Fruit fly (Drosophila melanogaster) whole organism, embryonic: ENCODE data around the gene CG43367.

ENCODE experiments used
- Awh ChIP-seq: fragments of 200-800 bp; sonication (Bioruptor generic); IDR thresholded peaks from 2 replicates; pipeline ENCODE4, ENCODE4 v1.3.6; 2022; ENCODE audit warnings: missing biosample characterization, missing genetic modification characterization
- Bdp1 ChIP-seq: fragments of 200-800 bp; sonication (Bioruptor generic); optimal IDR thresholded peaks from 3 replicates; lab custom pipeline; 2016; ENCODE audit warnings: missing biosample characterization, missing genetic modification characterization
- CG10543 ChIP-seq: fragments of 200-800 bp; sonication (Bioruptor generic); optimal IDR thresholded peaks from 3 replicates; lab custom pipeline; 2017; ENCODE audit warnings: missing biosample characterization, mild to moderate bottlenecking, missing genetic modification characterization, moderate library complexity
- CG11560 ChIP-seq: fragments of 200-800 bp; sonication (Bioruptor generic); IDR thresholded peaks from 3 replicates; pipeline ENCODE4 v1.3.6; 2022; ENCODE audit warnings: missing biosample characterization, missing genetic modification characterization
- CG13424 ChIP-seq: fragments of 200-800 bp; sonication (Bioruptor generic); optimal IDR thresholded peaks from 2 replicates; lab custom pipeline; 2019; ENCODE audit warnings: missing biosample characterization, mild to moderate bottlenecking, missing genetic modification characterization, moderate library complexity
- CG14014 ChIP-seq: fragments of 200-800 bp; sonication (Bioruptor generic); IDR thresholded peaks from 2 replicates; pipeline ENCODE4 v1.3.6; 2022; ENCODE audit warnings: missing biosample characterization, missing genetic modification characterization
- CG14441 ChIP-seq: fragments of 200-800 bp; sonication (Bioruptor generic); IDR thresholded peaks from 2 replicates; pipeline ENCODE4 v1.3.6; 2022; ENCODE audit warnings: missing biosample characterization, missing genetic modification characterization
- CG15269 ChIP-seq: fragments of 200-800 bp; sonication (Bioruptor generic); optimal IDR thresholded peaks from 2 replicates; lab custom pipeline; 2018; ENCODE audit warnings: missing biosample characterization, mild to moderate bottlenecking, missing genetic modification characterization, moderate library complexity
- CG16779 ChIP-seq: fragments of 200-800 bp; sonication (Bioruptor generic); IDR thresholded peaks from 2 replicates; pipeline ENCODE4 v1.3.6; 2022; ENCODE audit warnings: missing biosample characterization, missing genetic modification characterization
- CG2202 ChIP-seq: fragments of 200-800 bp; sonication (Bioruptor generic); optimal IDR thresholded peaks from 2 replicates; lab custom pipeline; 2018; ENCODE audit warnings: missing biosample characterization, mild to moderate bottlenecking, missing genetic modification characterization
- CG2678 ChIP-seq: fragments of 200-800 bp; sonication (Bioruptor generic); optimal IDR thresholded peaks from 3 replicates; lab custom pipeline; 2019; ENCODE audit warnings: missing biosample characterization, mild to moderate bottlenecking, missing genetic modification characterization, moderate library complexity
- CG31365 ChIP-seq: fragments of 200-800 bp; sonication (Bioruptor generic); optimal IDR thresholded peaks from 2 replicates; lab custom pipeline; 2018; ENCODE audit warnings: missing biosample characterization, mild to moderate bottlenecking, missing genetic modification characterization
- CG3281 ChIP-seq: fragments of 200-800 bp; sonication (Bioruptor generic); optimal IDR thresholded peaks from 3 replicates; lab custom pipeline; 2017; ENCODE audit warnings: missing biosample characterization, mild to moderate bottlenecking, missing genetic modification characterization
- CG33213 ChIP-seq: fragments of 200-800 bp; sonication (Bioruptor generic); optimal IDR thresholded peaks from 3 replicates; lab custom pipeline; 2016; ENCODE audit warnings: missing biosample characterization, missing genetic modification characterization
- CG3407 ChIP-seq: fragments of 200-800 bp; sonication (Bioruptor generic); optimal IDR thresholded peaks from 2 replicates; lab custom pipeline; 2018; ENCODE audit warnings: missing biosample characterization, mild to moderate bottlenecking, missing genetic modification characterization
- CG34422 ChIP-seq: fragments of 200-800 bp; sonication (Bioruptor generic); IDR thresholded peaks from 3 replicates; pipeline ENCODE4 v1.3.6; 2022; ENCODE audit warnings: missing biosample characterization, missing genetic modification characterization
- CG4730 ChIP-seq: fragments of 200-800 bp; sonication (Bioruptor generic); IDR thresholded peaks from 2 replicates; pipeline ENCODE4 v1.3.6; 2022; ENCODE audit warnings: missing biosample characterization, missing genetic modification characterization
- CG7987 ChIP-seq: fragments of 200-800 bp; sonication (Bioruptor generic); optimal IDR thresholded peaks from 2 replicates; lab custom pipeline; 2018; ENCODE audit warnings: missing biosample characterization, mild to moderate bottlenecking, missing genetic modification characterization, moderate library complexity
- CG8478 ChIP-seq: fragments of >200 bp; optimal IDR thresholded peaks from 2 replicates; lab custom pipeline; 2018
- CG9215 ChIP-seq: fragments of 200-800 bp; sonication (Bioruptor generic); IDR thresholded peaks from 2 replicates; pipeline ENCODE4 v1.3.6; 2022; ENCODE audit warnings: missing biosample characterization, missing genetic modification characterization
- CG9609 ChIP-seq: fragments of 200-800 bp; sonication (Bioruptor generic); optimal IDR thresholded peaks from 3 replicates; lab custom pipeline; 2016; ENCODE audit warnings: missing biosample characterization, missing genetic modification characterization
- CG9932 ChIP-seq: fragments of 200-800 bp; sonication (Bioruptor generic); IDR thresholded peaks from 2 replicates; pipeline ENCODE4 v1.3.6; 2022; ENCODE audit warnings: missing biosample characterization, missing genetic modification characterization
- Gsc ChIP-seq: fragments of 200-800 bp; sonication (Bioruptor generic); IDR thresholded peaks from 2 replicates; pipeline ENCODE4 v1.3.6; 2022; ENCODE audit warnings: missing biosample characterization, missing genetic modification characterization
- Gug ChIP-seq: fragments of 200-800 bp; sonication (Bioruptor generic); IDR thresholded peaks from 4 replicates; pipeline ENCODE4 v1.3.6; 2022; ENCODE audit warnings: missing biosample characterization, missing genetic modification characterization
- HLH4C ChIP-seq: fragments of 200-800 bp; sonication (Bioruptor generic); IDR thresholded peaks from 3 replicates; pipeline ENCODE4 v1.3.6; 2022; ENCODE audit warnings: missing biosample characterization, missing genetic modification characterization; ENCODE audit not compliant: partially characterized antibody
- Hand ChIP-seq: fragments of 200-800 bp; sonication (Bioruptor generic); optimal IDR thresholded peaks from 2 replicates; lab custom pipeline; 2017; ENCODE audit warnings: mild to moderate bottlenecking, missing biosample characterization, missing genetic modification reagents, missing genetic modification characterization
- NfI ChIP-seq: fragments of 200-800 bp; sonication (Bioruptor generic); optimal IDR thresholded peaks from 3 replicates; lab custom pipeline; 2018; ENCODE audit warnings: missing biosample characterization, mild to moderate bottlenecking, missing genetic modification characterization, moderate library complexity
- Optix ChIP-seq: fragments of 200-800 bp; sonication (Bioruptor generic); IDR thresholded peaks from 3 replicates; pipeline ENCODE4 v1.3.6; 2022; ENCODE audit warnings: missing biosample characterization, missing genetic modification characterization
- Scr ChIP-seq: fragments of 200-800 bp; sonication (Bioruptor generic); IDR thresholded peaks from 2 replicates; pipeline ENCODE4 v1.3.6; 2022; ENCODE audit warnings: missing biosample characterization, missing genetic modification characterization; ENCODE audit not compliant: partially characterized antibody
- Ssrp ChIP-seq: fragments of 200-800 bp; sonication (Bioruptor generic); optimal IDR thresholded peaks from 2 replicates; lab custom pipeline; 2018; ENCODE audit warnings: missing biosample characterization, mild to moderate bottlenecking, missing genetic modification characterization, moderate library complexity
- Taf1 ChIP-seq: fragments of 200-800 bp; sonication (Bioruptor generic); IDR thresholded peaks from 2 replicates; pipeline ENCODE4 v1.3.6; 2022; ENCODE audit warnings: missing biosample characterization, missing genetic modification characterization
- abd-A ChIP-seq: fragments of 200-800 bp; sonication (Bioruptor generic); optimal IDR thresholded peaks from 3 replicates; lab custom pipeline; 2019; ENCODE audit warnings: missing biosample characterization, mild to moderate bottlenecking, missing genetic modification characterization, moderate library complexity
- ap ChIP-seq: fragments of 200-800 bp; sonication (Bioruptor generic); IDR thresholded peaks from 2 replicates; pipeline ENCODE4 v1.3.6; 2022; ENCODE audit warnings: missing biosample characterization, missing genetic modification characterization
- bowl ChIP-seq: fragments of 200-800 bp; sonication (Bioruptor generic); IDR thresholded peaks from 2 replicates; pipeline ENCODE4 v1.3.6; 2022; ENCODE audit warnings: missing biosample characterization, missing genetic modification characterization
- br ChIP-seq: fragments of >200 bp; optimal IDR thresholded peaks from 2 replicates; lab custom pipeline; 2017
- chn ChIP-seq: fragments of 200-800 bp; sonication (Bioruptor generic); optimal IDR thresholded peaks from 2 replicates; lab custom pipeline; 2016; ENCODE audit warnings: missing biosample characterization, missing genetic modification characterization
- esg ChIP-seq: fragments of 200-800 bp; sonication (Bioruptor generic); conservative IDR thresholded peaks from 2 replicates; pipeline ENCODE4 v1.3.6; 2022; ENCODE audit warnings: missing biosample characterization, missing genetic modification characterization
- fd64A ChIP-seq: fragments of 200-800 bp; sonication (Bioruptor generic); optimal IDR thresholded peaks from 3 replicates; lab custom pipeline; 2018; ENCODE audit warnings: missing biosample characterization, mild to moderate bottlenecking, missing genetic modification characterization
- insv ChIP-seq, 2 experiments: fragments of 200-800 bp; sonication (Bioruptor generic); optimal IDR thresholded peaks; 3 replicates each; lab custom pipeline; 2016 to 2018; ENCODE audit warnings: missing biosample characterization in 2 of 2, missing genetic modification characterization in 2 of 2
- luna ChIP-seq: fragments of 200-800 bp; sonication (Bioruptor generic); optimal IDR thresholded peaks from 2 replicates; lab custom pipeline; 2016; ENCODE audit warnings: missing biosample characterization, missing genetic modification characterization
- mld ChIP-seq: fragments of 200-800 bp; sonication (Bioruptor generic); IDR thresholded peaks from 3 replicates; pipeline ENCODE4 v1.3.6; 2022; ENCODE audit warnings: missing biosample characterization, missing genetic modification characterization; ENCODE audit not compliant: partially characterized antibody
- p53 ChIP-seq: fragments of 200-800 bp; sonication (Bioruptor generic); optimal IDR thresholded peaks from 2 replicates; lab custom pipeline; 2016; ENCODE audit warnings: missing biosample characterization, missing genetic modification characterization
- phol ChIP-seq: fragments of 200-800 bp; sonication (Bioruptor generic); optimal IDR thresholded peaks from 3 replicates; lab custom pipeline; 2018; ENCODE audit warnings: missing biosample characterization, mild to moderate bottlenecking, missing genetic modification characterization, moderate library complexity
- pnt ChIP-seq: fragments of 200-800 bp; sonication (Bioruptor generic); optimal IDR thresholded peaks from 3 replicates; lab custom pipeline; 2016; ENCODE audit warnings: missing biosample characterization, missing genetic modification characterization
- ro ChIP-seq: fragments of 200-800 bp; sonication (Bioruptor generic); IDR thresholded peaks from 2 replicates; pipeline ENCODE4 v1.3.6; 2022; ENCODE audit warnings: missing biosample characterization, missing genetic modification characterization
- salm ChIP-seq: fragments of 200-800 bp; sonication (Bioruptor generic); optimal IDR thresholded peaks from 2 replicates; lab custom pipeline; 2018; ENCODE audit warnings: missing biosample characterization, mild to moderate bottlenecking, missing genetic modification characterization
- sens-2 ChIP-seq: fragments of 200-800 bp; sonication (Bioruptor generic); IDR thresholded peaks from 2 replicates; pipeline ENCODE4 v1.3.6; 2022; ENCODE audit warnings: missing biosample characterization, missing genetic modification characterization
- seq ChIP-seq: fragments of 200-800 bp; sonication (Bioruptor generic); IDR thresholded peaks from 2 replicates; pipeline ENCODE4 v1.3.6; 2022; ENCODE audit warnings: missing biosample characterization, missing genetic modification characterization
- sima ChIP-seq: fragments of 200-800 bp; sonication (Bioruptor generic); optimal IDR thresholded peaks from 2 replicates; lab custom pipeline; 2016; ENCODE audit warnings: missing biosample characterization, missing genetic modification characterization
- sob ChIP-seq: fragments of 200-800 bp; sonication (Bioruptor generic); IDR thresholded peaks from 2 replicates; pipeline ENCODE4 v1.3.6; 2022; ENCODE audit warnings: missing biosample characterization, missing genetic modification characterization
- unpg ChIP-seq: fragments of 200-800 bp; sonication (Bioruptor generic); optimal IDR thresholded peaks from 3 replicates; lab custom pipeline; 2018; ENCODE audit warnings: missing biosample characterization, mild to moderate bottlenecking, missing genetic modification characterization, moderate library complexity
- z ChIP-seq: fragments of 200-800 bp; sonication (Bioruptor generic); IDR thresholded peaks from 3 replicates; pipeline ENCODE4 v1.3.6; 2022; ENCODE audit warnings: missing biosample characterization, missing genetic modification characterization

The CG43367 gene

dm6 chr3L:4269920-4270319 is 76.1 kb downstream of the CG43367 start (continued):
- TF ChIP-seq CG9932: no peak; the same call in 1 of the 2 replicates
- TF ChIP-seq CG3281 (GFP tag; lab: Kevin White, UChicago): peak; percentile 75
- peak; percentile 62; the same call in 1 of the 2 replicates for TF ChIP-seq seq (GFP tag; lab: Robert Waterston, UW)
- TF ChIP-seq CG16779: no peak
- TF ChIP-seq CG9609 (GFP tag; lab: Kevin White, UChicago): no peak
- TF ChIP-seq CG8478 (lab: Kevin White, UChicago): no peak
- TF ChIP-seq br (lab: Kevin White, UChicago): no peak
- TF ChIP-seq abd-A (tag; lab: Kevin White, UChicago): no peak
- peak; percentile 81 for TF ChIP-seq phol
- TF ChIP-seq CG9215 (GFP tag; lab: Robert Waterston, UW): peak; percentile 25; the same call in 1 of the 2 replicates
- TF ChIP-seq luna (GFP tag; lab: Kevin White, UChicago): no peak
- peak; percentile 65 for TF ChIP-seq NfI (GFP tag; lab: Kevin White, UChicago)
- TF ChIP-seq esg (GFP tag; lab: Robert Waterston, UW): peak; percentile 65
- TF ChIP-seq CG15269: peak; percentile 84
- TF ChIP-seq Bdp1: no peak
- TF ChIP-seq CG3407: peak; percentile 53
- peak; percentile 54; the same call in 1 of the 3 replicates for TF ChIP-seq CG34422 (GFP tag; lab: Robert Waterston, UW)
- no peak for TF ChIP-seq fd64A (GFP tag; lab: Kevin White, UChicago)
- TF ChIP-seq sob (GFP tag; lab: Robert Waterston, UW): peak; percentile 61; the same call in 1 of the 2 replicates
- TF ChIP-seq ro (GFP tag; lab: Robert Waterston, UW): no peak
- peak; percentile 24 for TF ChIP-seq CG10543 (GFP tag; lab: Kevin White, UChicago)
- TF ChIP-seq p53: no peak
- TF ChIP-seq z (GFP tag; lab: Robert Waterston, UW): no peak
- peak; percentile 72 for TF ChIP-seq Ssrp
- peak; percentile 53 for TF ChIP-seq CG14441 (GFP tag; lab: Robert Waterston, UW)
- TF ChIP-seq sima (GFP tag; lab: Kevin White, UChicago): no peak
- no peak; the same call in 2 of the 3 replicates for TF ChIP-seq Optix (GFP tag; lab: Robert Waterston, UW)
- no peak for TF ChIP-seq CG33213
- no peak for TF ChIP-seq mld (GFP tag; lab: Robert Waterston, UW)
- no peak for TF ChIP-seq CG7987 (GFP tag; lab: Kevin White, UChicago)
- TF ChIP-seq CG11560: no peak; the same call in 2 of the 3 replicates
- peak; percentile 38; the same call in 1 of the 2 replicates for TF ChIP-seq CG14014
- peak; percentile 81 for TF ChIP-seq unpg (GFP tag; lab: Kevin White, UChicago)
- TF ChIP-seq CG2678 (tag; lab: Kevin White, UChicago): peak; percentile 88
- TF ChIP-seq chn (GFP tag; lab: Kevin White, UChicago): no peak
- no peak for TF ChIP-seq Gsc (GFP tag; lab: Robert Waterston, UW)
- TF ChIP-seq HLH4C: no peak
- no peak for TF ChIP-seq insv (GFP tag; optimal IDR thresholded peaks at IDR 0.05; lab: Kevin White, UChicago)
- TF ChIP-seq salm: peak; percentile 62
- peak; percentile 35 for TF ChIP-seq Hand (GFP tag; lab: Kevin White, UChicago)
- TF ChIP-seq pnt (GFP tag; lab: Kevin White, UChicago): no peak
- peak; percentile 53 for TF ChIP-seq ap
- peak; percentile 30; the same call in 1 of the 2 replicates for TF ChIP-seq CG4730 (GFP tag; lab: Robert Waterston, UW)
- TF ChIP-seq Scr: no peak
- no peak; the same call in 1 of the 2 replicates for TF ChIP-seq Awh (GFP tag; lab: Robert Waterston, UW)
- TF ChIP-seq CG31365 (tag; lab: Kevin White, UChicago): no peak
- peak; percentile 18; the same call in 1 of the 2 replicates for TF ChIP-seq Taf1 (GFP tag; lab: Robert Waterston, UW)
- 0 out of 4 replicates have a peak, but pooled peaks have one; percentile 8 for TF ChIP-seq Gug (GFP tag; lab: Robert Waterston, UW)
- peak; percentile 52 for TF ChIP-seq CG2202 (tag; lab: Kevin White, UChicago)
- TF ChIP-seq bowl (GFP tag; lab: Robert Waterston, UW): no peak
- no peak for TF ChIP-seq sens-2 (GFP tag; lab: Robert Waterston, UW)
- TF ChIP-seq CG13424: peak; percentile 82
